Fruit fly (Drosophila melanogaster) whole organism, larva: ENCODE measurements around the gene Tmem43.

Experiments used
- noc ChIP-seq: fragments of 200-800 bp; sonication (Bioruptor generic); optimal IDR thresholded peaks from 3 replicates; lab custom pipeline; 2019; ENCODE audit warnings: missing biosample characterization, mild to moderate bottlenecking, missing genetic modification characterization, moderate library complexity

Gene Tmem43

DNA sequence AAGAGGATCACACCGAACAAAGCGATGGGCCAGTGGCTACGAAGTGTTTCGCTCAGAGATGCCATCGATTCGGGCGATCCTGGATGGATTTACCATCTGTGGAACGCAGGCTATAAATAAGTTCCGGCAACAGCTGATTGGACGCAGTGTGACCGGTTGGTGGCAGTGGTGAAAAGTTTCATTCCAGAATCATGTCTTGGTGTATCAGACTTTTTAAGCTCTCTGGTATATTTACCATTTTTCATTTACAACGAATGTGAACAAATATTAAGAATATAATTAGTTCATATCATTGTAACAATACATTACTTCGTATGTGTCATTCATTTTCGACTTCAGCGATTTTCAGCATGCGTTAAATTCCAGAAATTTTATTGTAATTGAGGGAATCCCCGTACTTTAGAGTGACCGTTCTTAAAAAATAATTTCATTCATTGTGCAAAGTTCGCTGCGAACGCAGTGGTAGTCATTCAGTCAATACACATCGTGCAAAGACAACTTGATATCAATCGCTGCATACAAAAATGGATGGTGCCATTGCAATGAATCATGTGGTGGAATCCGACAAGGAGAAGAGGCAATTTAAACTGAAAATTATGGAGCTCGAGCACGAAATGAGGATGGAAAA lies at the start of gene Tmem43:
TSS of gene Tmem43 (minus strand) at position 152 of the 628 bp plus-strand sequence.
- no peak for TF ChIP-seq noc (tag; lab: Kevin White, UChicago)

DNA sequence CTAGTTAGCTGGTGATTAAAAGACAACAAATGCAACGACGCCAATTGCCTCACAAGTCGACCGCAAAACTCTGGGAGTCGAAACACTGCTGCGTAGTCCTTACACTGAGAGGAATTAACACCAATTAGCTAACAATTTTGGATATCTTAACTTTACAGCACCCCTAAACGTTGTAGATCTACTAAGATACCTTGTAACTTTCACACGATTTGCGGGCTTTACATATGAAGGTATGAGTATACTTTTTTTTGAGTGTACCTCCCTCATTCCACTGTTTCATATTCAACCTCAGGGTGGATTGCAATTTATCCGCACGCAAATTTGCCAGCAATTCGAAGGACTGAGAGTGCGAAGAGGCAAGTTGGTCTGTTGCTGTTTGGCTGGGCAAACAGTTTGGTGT lies 48.6 kb upstream of the Tmem43 start:
- no peak for TF ChIP-seq noc (tag; lab: Kevin White, UChicago)

DNA sequence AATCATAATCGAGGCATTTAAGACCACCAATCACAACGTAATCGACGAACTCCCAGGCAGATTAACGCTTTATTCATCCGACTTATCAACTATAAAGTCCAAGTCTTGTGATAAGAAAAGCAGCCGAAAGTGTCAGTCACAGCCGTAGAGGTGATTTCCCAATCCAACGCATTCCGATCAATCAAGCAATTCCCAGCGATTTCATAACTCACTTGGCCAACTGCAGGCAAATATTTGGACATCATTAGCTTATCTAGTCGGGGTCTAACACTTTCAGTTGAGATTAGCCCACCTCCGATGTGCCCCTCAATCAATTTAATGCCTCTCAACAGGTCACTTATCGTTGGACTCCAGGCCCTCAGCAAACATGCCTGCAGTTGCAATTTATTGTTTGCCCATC lies 48.1 kb upstream of the Tmem43 start:
- no peak for TF ChIP-seq noc (tag; lab: Kevin White, UChicago)

DNA sequence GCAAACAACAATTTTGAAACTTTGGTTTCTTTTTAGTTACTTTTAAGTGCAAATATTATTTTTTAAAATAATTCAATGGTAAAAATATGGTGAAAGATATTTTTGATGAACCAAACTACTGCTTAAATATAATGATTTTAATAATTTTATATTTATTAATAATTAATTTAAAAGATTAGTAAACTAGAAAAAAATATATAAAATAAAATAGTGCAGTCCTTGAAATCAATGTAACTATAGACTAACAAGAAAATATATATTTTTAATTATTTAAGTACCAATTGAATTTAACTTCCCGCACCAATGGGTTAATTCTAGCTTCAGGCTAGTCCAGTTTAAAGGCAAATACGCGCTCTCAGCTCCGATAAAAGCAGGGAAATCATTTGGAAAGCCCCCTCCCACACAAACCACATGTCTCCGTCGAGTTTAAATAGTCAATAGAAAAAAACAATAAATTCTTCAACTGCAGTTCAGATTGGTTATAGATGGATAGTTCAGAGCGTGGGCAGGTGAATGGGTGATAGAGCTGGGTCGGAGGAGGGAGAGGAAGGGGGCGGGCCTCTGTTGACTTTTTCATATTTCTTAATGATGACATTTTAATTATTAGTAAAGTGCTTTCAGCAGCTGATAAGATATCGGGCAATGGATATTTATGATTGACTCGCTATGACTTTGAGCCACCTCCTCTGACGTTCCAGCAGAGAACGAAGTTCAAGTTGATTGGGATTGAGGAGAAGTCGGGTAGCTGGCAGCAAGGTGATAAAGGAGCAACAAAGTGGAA lies 47.2 kb upstream of the Tmem43 start:
- peak; percentile 7 for TF ChIP-seq noc (tag; lab: Kevin White, UChicago)

DNA sequence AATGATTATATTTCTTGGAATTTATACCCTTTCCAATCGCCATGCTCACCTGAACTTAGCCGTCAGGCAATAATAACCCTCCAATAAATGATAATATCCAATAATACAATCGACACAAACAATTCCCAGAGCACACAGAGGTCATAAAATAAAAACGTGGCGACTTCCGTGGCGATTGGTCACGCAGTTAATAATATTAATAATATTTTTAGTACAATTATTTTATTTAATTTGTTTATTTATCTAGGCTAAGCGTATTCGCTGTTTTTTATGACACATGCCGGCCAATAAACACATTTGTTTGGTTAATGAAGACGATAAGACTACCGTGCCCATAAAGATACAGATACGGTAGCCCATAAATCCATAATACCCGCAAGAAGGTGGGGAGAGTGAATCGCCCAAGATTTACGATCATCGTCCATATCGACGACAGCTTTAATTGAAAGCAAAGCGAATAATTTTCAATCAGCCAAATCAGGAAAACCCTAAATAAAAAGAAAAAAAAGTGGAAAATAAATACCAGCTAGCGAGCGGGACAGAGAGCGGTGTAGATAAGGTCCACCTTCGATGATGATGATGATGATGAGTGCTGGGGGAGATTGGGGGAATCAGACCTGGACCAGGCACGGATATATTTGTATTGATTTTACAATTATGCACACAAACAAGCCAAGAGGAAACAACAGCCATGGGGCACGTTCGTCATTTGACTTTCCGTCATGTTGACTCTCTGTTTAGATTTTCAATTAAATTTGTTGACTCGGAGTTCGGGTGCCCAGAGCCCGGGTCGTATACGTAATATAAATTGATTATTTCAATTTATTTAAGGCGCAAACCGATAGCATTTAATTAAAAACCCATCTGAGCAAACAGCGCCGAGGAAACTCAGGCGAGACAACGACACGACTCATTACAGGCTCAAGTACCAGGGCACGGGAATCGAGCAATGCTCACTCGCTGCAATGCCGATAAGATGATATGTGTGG lies 46.1 kb upstream of the Tmem43 start:
- peak; percentile 97 for TF ChIP-seq noc (tag; lab: Kevin White, UChicago)

DNA sequence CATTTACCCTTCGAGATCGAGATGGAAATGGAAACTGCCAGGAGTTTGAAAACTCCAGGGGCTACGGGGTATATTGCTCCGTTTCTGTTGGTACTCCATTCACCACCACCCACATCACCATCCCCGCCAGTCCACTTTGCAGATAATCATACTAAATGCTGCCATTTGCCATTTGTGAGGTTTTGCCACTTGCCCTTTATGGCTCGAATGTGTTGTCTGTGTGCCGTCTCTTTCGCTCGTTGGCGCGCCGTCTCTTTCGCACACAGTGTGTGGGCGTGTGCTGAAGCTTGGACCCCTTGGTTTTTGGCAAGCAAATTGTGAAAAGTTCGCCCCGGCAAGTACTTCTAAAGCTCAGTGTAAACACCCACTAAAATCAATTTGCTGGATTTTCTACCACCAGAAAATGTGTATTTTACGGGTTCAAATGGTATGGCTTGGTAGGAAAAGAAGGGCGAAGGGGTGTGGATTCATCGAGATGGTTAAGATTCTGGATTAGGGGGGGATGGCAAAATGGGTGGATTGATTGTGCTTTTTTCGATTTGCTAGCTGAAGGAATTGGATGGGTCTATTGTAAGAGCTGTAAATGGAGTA lies 43.8 kb upstream of the Tmem43 start:
- TF ChIP-seq noc (tag; lab: Kevin White, UChicago), result no peak

DNA sequence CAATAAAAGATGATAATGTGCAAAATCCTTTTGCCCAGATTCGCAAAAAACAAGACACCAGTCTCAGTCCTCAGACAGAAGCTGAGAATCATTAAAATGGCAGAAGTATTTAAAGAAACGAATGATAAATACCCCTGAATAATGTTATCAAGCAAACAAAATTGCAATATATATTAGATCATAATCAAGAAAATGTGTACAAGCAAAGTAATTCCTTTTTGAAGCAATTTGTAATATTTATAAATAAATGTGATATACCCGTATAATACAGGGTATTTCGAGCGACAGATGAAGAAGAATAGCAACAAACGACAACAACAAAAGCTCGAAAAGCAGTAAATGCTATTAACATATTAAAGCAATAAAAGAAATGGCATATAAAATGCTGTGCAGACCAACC lies 43.2 kb upstream of the Tmem43 start:
- TF ChIP-seq noc (tag; lab: Kevin White, UChicago), result no peak

DNA sequence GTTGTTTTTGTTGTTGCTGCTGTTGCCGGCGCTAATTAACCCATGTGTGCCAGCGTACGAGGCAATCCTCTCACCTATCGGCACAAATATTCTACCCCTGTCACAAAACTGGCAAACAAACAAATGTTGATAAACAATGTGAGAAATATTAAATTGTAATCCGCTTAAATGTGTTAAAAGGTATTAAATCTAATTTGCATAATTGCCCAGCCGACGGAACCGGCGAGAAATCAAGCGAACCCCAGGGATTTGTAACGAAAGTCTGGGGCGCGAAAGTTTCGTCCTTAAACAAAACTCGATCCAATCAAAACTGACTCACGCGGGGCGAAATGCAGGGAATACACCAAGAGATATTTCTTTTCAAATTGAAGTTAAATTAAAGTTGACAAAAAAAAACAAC lies 41.8 kb upstream of the Tmem43 start:
- no peak for TF ChIP-seq noc (tag; lab: Kevin White, UChicago)

DNA sequence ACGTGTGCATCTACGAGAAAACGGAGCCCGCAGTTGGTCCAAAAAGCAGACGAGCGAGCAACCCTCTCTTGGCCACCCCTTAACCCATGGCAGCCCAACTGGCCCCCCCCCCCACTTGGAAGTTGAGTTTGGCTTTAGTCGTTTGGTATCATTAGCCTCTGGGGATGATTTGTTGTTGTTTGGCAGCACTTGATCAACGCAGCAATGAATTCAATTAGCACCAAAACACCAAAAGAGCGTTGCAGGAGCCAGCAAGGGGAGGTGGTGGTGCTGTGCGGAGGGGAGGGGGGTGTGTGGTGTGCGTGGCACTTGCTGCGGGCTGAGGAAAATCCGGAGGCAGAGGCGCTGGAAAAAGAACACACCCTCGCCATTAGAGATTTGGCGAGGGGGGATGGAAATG lies 40.0 kb upstream of the Tmem43 start:
- no peak for TF ChIP-seq noc (tag; lab: Kevin White, UChicago)

DNA sequence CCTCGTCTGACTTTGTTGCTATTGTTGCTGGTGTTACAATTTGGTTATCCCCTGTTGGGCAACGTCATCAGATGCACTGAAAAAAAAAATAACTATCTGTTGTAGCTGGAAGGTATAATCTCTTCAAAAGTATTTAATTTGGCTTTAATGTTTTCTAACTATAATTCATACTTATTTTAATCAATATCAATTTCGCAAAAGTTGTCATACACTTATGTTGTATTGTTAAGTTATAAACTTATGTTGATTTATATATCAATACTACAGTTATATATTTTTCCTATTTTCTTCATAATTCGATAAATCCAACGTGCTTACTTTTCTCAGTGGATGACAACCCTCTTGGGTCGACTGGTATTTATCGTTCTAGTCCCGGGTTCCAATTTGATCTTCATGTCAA lies 38.8 kb upstream of the Tmem43 start:
- no peak for TF ChIP-seq noc (tag; lab: Kevin White, UChicago)

DNA sequence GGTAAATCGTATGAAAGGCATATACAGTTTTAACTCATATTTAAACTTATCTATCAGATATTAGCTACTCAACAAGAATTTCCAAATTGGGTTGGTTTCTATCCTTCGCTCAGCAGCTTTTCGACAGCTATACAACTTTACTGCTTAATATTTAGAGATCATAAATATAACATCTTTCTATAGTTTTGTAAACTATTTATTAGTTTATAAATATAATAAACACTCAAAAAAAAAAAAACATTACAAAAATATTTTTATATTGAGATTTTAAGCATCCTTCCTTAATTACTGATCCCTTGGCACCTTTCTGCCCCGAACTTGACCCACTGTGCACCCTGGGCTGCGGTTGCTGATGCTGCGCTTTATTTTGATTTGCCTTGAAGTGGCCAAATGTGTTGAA lies 38.1 kb upstream of the Tmem43 start:
- no peak for TF ChIP-seq noc (tag; lab: Kevin White, UChicago)

DNA sequence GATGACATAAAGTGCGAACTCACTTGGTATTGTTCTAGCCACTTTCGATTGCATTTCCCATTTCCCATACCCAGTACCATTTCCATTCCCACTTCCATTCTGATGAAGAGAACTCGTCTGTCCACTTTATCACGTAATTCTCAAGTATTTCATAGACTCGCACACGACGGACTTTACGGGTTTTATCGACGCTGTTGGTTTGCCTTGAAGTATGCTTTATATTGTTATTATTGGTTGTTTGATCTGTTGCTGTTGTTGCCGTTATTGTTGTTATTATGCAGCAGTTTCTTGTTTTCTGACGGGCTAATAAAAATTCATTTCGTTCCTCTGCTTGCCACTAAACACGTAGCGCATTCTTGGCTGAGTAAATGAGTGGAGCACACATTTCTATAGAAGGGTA lies 37.6 kb upstream of the Tmem43 start:
- TF ChIP-seq noc (tag; lab: Kevin White, UChicago), result no peak

DNA sequence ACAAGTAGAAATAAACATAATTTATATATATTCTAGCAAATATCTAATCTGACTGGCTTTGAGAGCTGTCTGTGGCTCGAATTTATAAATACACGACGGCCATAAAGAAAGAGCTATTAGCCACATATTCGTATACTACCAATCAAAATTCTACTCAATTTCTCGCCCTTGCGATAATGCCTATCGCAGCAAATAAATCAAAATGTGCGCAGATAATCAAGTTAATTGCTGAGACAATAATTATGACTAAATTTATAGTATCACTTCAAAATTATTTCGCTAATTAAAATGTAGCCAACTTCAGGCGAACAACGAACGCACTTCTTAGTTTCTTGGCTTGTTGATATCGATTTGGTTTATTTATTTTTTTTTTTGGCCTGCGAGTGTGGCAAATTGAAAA lies 36.9 kb upstream of the Tmem43 start:
- TF ChIP-seq noc (tag; lab: Kevin White, UChicago), result peak; percentile 98

DNA sequence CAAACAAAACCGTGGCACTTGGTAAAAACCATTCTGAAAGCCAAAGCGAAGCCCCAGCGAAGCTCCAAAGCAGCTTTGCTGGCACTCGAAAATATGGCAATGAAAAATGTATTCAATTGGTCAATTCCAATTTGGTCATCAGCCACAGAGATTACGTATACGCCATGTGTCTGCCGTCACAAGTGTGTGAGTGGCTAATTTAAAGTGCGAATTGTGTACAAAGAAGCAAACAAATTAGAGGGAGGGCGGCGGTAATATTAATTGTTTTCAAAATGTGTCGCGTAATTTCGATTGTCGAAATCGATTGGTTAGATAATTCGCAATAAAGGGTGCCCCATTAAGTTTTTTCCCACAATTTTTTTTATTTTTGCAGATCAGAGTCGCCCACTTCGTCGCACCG lies 34.9 kb upstream of the Tmem43 start:
- TF ChIP-seq noc (tag; lab: Kevin White, UChicago), result no peak

DNA sequence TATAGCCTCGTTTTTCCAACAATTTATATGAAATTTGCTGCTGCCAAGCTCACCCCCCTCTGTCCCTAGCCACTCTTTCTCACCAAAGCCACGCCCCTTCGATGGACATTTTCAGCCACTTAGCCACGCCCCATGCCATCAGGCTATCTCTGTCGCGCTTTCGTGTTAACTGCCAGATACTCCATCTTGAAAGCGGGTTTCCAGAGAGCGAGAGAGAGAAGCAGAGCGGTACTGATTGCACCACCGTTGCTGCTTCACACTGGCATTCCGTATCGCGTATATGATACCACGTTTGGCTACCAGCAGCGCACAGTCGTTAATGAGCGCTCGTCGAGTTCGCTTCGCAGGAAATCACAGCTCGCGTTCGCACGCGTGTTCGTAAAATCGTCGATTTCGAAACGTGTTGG lies 33.0 kb upstream of the Tmem43 start, which contains the start of gene exex:
TSS of gene exex (plus strand) at position 307 of the 407 bp plus-strand sequence.
- TF ChIP-seq noc (tag; lab: Kevin White, UChicago), result peak; percentile 63
